Fruit fly (Drosophila melanogaster) whole organism, embryonic: ENCODE measurements around the gene RpL14.
A peak's percentile ranks its signal among the peaks of the same experiment; 100 is the strongest.

ENCODE experiments used
- ATbp ChIP-seq: fragments of 200-800 bp; sonication (Bioruptor generic); optimal IDR thresholded peaks from 2 replicates; lab custom pipeline; 2017; ENCODE audit warnings: missing biosample characterization, mild to moderate bottlenecking, missing genetic modification characterization, missing genetic modification reagents
- Abd-B ChIP-seq: fragments of 200-800 bp; sonication (Bioruptor generic); optimal IDR thresholded peaks from 2 replicates; lab custom pipeline; 2018; ENCODE audit warnings: missing biosample characterization, mild to moderate bottlenecking, missing genetic modification characterization, moderate library complexity
- Antp ChIP-seq: fragments of 200-800 bp; sonication (Bioruptor generic); optimal IDR thresholded peaks from 3 replicates; lab custom pipeline; 2016; ENCODE audit warnings: missing biosample characterization, missing genetic modification characterization
- Asciz ChIP-seq: fragments of 200-800 bp; sonication (Bioruptor generic); optimal IDR thresholded peaks from 2 replicates; lab custom pipeline; 2017; ENCODE audit warnings: missing biosample characterization, mild to moderate bottlenecking, missing genetic modification characterization, missing genetic modification reagents
- Blimp-1 ChIP-seq: fragments of 200-800 bp; sonication (Bioruptor generic); optimal IDR thresholded peaks from 3 replicates; lab custom pipeline; 2018; ENCODE audit warnings: missing biosample characterization, missing genetic modification characterization, mild to moderate bottlenecking, moderate library complexity, missing genetic modification reagents
- CG14667 ChIP-seq: fragments of 200-800 bp; sonication (Bioruptor generic); IDR thresholded peaks from 2 replicates; pipeline ENCODE4 v1.3.6; 2022; ENCODE audit warnings: missing biosample characterization, missing genetic modification characterization
- CG15479 ChIP-seq: fragments of 200-800 bp; sonication (Bioruptor generic); optimal IDR thresholded peaks from 3 replicates; lab custom pipeline; 2019; ENCODE audit warnings: missing biosample characterization, mild to moderate bottlenecking, missing genetic modification characterization, moderate library complexity
- CG16813 ChIP-seq: fragments of 200-800 bp; sonication (Bioruptor generic); IDR thresholded peaks from 3 replicates; pipeline ENCODE4 v1.3.6; 2022; ENCODE audit warnings: missing biosample characterization, missing genetic modification characterization; ENCODE audit not compliant: partially characterized antibody
- CG16815 ChIP-seq: fragments of 200-800 bp; sonication (Bioruptor generic); optimal IDR thresholded peaks from 3 replicates; lab custom pipeline; 2017; ENCODE audit warnings: missing biosample characterization, mild to moderate bottlenecking, missing genetic modification characterization
- CG17359 ChIP-seq: fragments of 200-800 bp; sonication (Bioruptor generic); optimal IDR thresholded peaks from 3 replicates; lab custom pipeline; 2018; ENCODE audit warnings: missing biosample characterization, mild to moderate bottlenecking, missing genetic modification characterization, moderate library complexity
- CG17802 ChIP-seq: fragments of 200-800 bp; sonication (Bioruptor generic); optimal IDR thresholded peaks from 2 replicates; lab custom pipeline; 2018; ENCODE audit warnings: missing biosample characterization, mild to moderate bottlenecking, missing genetic modification characterization, moderate library complexity
- CG17829 ChIP-seq: fragments of 200-800 bp; optimal IDR thresholded peaks from 2 replicates; lab custom pipeline; 2019; ENCODE audit warnings: missing biosample characterization, mild to moderate bottlenecking, missing genetic modification characterization, moderate library complexity
- CG30020 ChIP-seq: fragments of 200-800 bp; optimal IDR thresholded peaks from 2 replicates; lab custom pipeline; 2019; ENCODE audit warnings: missing biosample characterization, mild to moderate bottlenecking, missing genetic modification characterization, moderate library complexity
- CG32767 ChIP-seq: fragments of 200-800 bp; sonication (Bioruptor generic); IDR thresholded peaks from 2 replicates; pipeline ENCODE4 v1.3.6; 2022; ENCODE audit warnings: missing biosample characterization, missing genetic modification characterization
- CG3407 ChIP-seq: fragments of 200-800 bp; sonication (Bioruptor generic); optimal IDR thresholded peaks from 2 replicates; lab custom pipeline; 2018; ENCODE audit warnings: missing biosample characterization, mild to moderate bottlenecking, missing genetic modification characterization
- CG3995 ChIP-seq: fragments of 200-800 bp; sonication (Bioruptor generic); optimal IDR thresholded peaks from 3 replicates; lab custom pipeline; 2016; ENCODE audit warnings: missing biosample characterization, missing genetic modification characterization
- CG4730 ChIP-seq: fragments of 200-800 bp; sonication (Bioruptor generic); IDR thresholded peaks from 2 replicates; pipeline ENCODE4 v1.3.6; 2022; ENCODE audit warnings: missing biosample characterization, missing genetic modification characterization
- CG7745 ChIP-seq: fragments of 200-800 bp; sonication (Bioruptor generic); optimal IDR thresholded peaks from 2 replicates; lab custom pipeline; 2018; ENCODE audit warnings: missing biosample characterization, mild to moderate bottlenecking, missing genetic modification characterization, moderate library complexity
- CG8290 ChIP-seq, 3 experiments: fragments of 200-800 bp; sonication (Bioruptor generic); optimal IDR thresholded peaks; 2 replicates each; lab custom pipeline; 2016 to 2019; ENCODE audit warnings: missing biosample characterization in 3 of 3, missing genetic modification characterization in 3 of 3, mild to moderate bottlenecking in 2 of 3, moderate library complexity in 1 of 3
- CG8944 ChIP-seq: fragments of 200-800 bp; sonication (Bioruptor generic); optimal IDR thresholded peaks from 3 replicates; lab custom pipeline; 2016; ENCODE audit warnings: missing biosample characterization, missing genetic modification characterization
- CrebB ChIP-seq: fragments of 200-800 bp; sonication (Bioruptor generic); optimal IDR thresholded peaks from 3 replicates; lab custom pipeline; 2018; ENCODE audit warnings: missing biosample characterization, mild to moderate bottlenecking, missing genetic modification characterization
- Dll ChIP-seq: fragments of 200-800 bp; sonication (Bioruptor generic); IDR thresholded peaks from 4 replicates; pipeline ENCODE4 v1.3.6; 2022; ENCODE audit warnings: missing biosample characterization, missing genetic modification characterization; ENCODE audit not compliant: partially characterized antibody
- Dref ChIP-seq: fragments of 200-800 bp; sonication (Bioruptor generic); IDR thresholded peaks from 2 replicates; pipeline ENCODE4 v1.3.6; 2022; ENCODE audit warnings: missing biosample characterization, missing genetic modification characterization
- H15 ChIP-seq: fragments of 200-800 bp; sonication (Bioruptor generic); IDR thresholded peaks from 3 replicates; pipeline ENCODE4 v1.3.6; 2022; ENCODE audit warnings: missing biosample characterization, missing genetic modification characterization
- HHEX ChIP-seq: fragments of 200-800 bp; sonication (Bioruptor generic); optimal IDR thresholded peaks from 3 replicates; lab custom pipeline; 2017; ENCODE audit warnings: missing biosample characterization, mild to moderate bottlenecking, missing genetic modification characterization, missing genetic modification reagents
- Hr51 ChIP-seq, 2 experiments: fragments of 200-800 bp; sonication (Bioruptor generic); optimal IDR thresholded peaks; 2 replicates in 1 of 2; 3 replicates in 1 of 2; lab custom pipeline; 2016 to 2018; ENCODE audit warnings: missing biosample characterization in 2 of 2, missing genetic modification characterization in 2 of 2, mild to moderate bottlenecking in 1 of 2, moderate library complexity in 1 of 2
- Lhr ChIP-seq: fragments of 200-800 bp; sonication (Bioruptor generic); optimal IDR thresholded peaks from 3 replicates; lab custom pipeline; 2017; ENCODE audit warnings: mild to moderate bottlenecking, missing biosample characterization, missing genetic modification reagents, missing genetic modification characterization
- MESR4 ChIP-seq: fragments of 200-800 bp; sonication (Bioruptor generic); optimal IDR thresholded peaks from 2 replicates; lab custom pipeline; 2018; ENCODE audit warnings: missing biosample characterization, mild to moderate bottlenecking, missing genetic modification characterization, moderate library complexity
- Opbp ChIP-seq: fragments of 200-800 bp; sonication (Bioruptor generic); IDR thresholded peaks from 3 replicates; pipeline ENCODE4 v1.3.6; 2022; ENCODE audit warnings: missing biosample characterization, missing genetic modification characterization; ENCODE audit not compliant: partially characterized antibody
- Poxn ChIP-seq: fragments of 200-800 bp; sonication (Bioruptor generic); IDR thresholded peaks from 2 replicates; pipeline ENCODE4 v1.3.6; 2022; ENCODE audit warnings: missing biosample characterization, missing genetic modification characterization
- Taf1 ChIP-seq: fragments of 200-800 bp; sonication (Bioruptor generic); IDR thresholded peaks from 2 replicates; pipeline ENCODE4 v1.3.6; 2022; ENCODE audit warnings: missing biosample characterization, missing genetic modification characterization
- al ChIP-seq: fragments of 200-800 bp; sonication (Bioruptor generic); IDR thresholded peaks from 2 replicates; pipeline ENCODE4 v1.3.6; 2022; ENCODE audit warnings: missing biosample characterization, missing genetic modification characterization
- amos ChIP-seq: fragments of 200-800 bp; sonication (Bioruptor generic); IDR thresholded peaks from 2 replicates; pipeline ENCODE4 v1.3.6; 2022; ENCODE audit warnings: missing biosample characterization, missing genetic modification characterization; ENCODE audit not compliant: partially characterized antibody
- ara ChIP-seq: fragments of 200-800 bp; sonication (Bioruptor generic); IDR thresholded peaks from 2 replicates; pipeline ENCODE4 v1.3.6; 2022; ENCODE audit warnings: missing biosample characterization, missing genetic modification characterization
- br ChIP-seq: fragments of >200 bp; optimal IDR thresholded peaks from 2 replicates; lab custom pipeline; 2017
- bsh ChIP-seq, 2 experiments: fragments of 200-800 bp; sonication (Bioruptor generic); optimal IDR thresholded peaks; 2 replicates each; lab custom pipeline; 2017 to 2018; ENCODE audit warnings: mild to moderate bottlenecking in 2 of 2, missing biosample characterization in 2 of 2, missing genetic modification characterization in 2 of 2, moderate library complexity in 1 of 2
- cas ChIP-seq: fragments of 200-800 bp; sonication (Bioruptor generic); IDR thresholded peaks from 2 replicates; pipeline ENCODE4 v1.3.6; 2022; ENCODE audit warnings: missing biosample characterization, missing genetic modification characterization
- dan ChIP-seq: fragments of 200-800 bp; sonication (Bioruptor generic); IDR thresholded peaks from 2 replicates; pipeline ENCODE4 v1.3.6; 2022; ENCODE audit warnings: missing biosample characterization, missing genetic modification characterization
- gsb-n ChIP-seq: fragments of 200-800 bp; sonication (Bioruptor generic); optimal IDR thresholded peaks from 3 replicates; lab custom pipeline; 2018; ENCODE audit warnings: missing biosample characterization, mild to moderate bottlenecking, missing genetic modification characterization
- insv ChIP-seq, 2 experiments: fragments of 200-800 bp; sonication (Bioruptor generic); optimal IDR thresholded peaks; 3 replicates each; lab custom pipeline; 2016 to 2018; ENCODE audit warnings: missing biosample characterization in 2 of 2, missing genetic modification characterization in 2 of 2
- kni ChIP-seq: fragments of 200-800 bp; sonication (Bioruptor generic); optimal IDR thresholded peaks from 3 replicates; lab custom pipeline; 2017; ENCODE audit warnings: mild to moderate bottlenecking, missing biosample characterization, missing genetic modification reagents, missing genetic modification characterization
- onecut ChIP-seq: fragments of 200-800 bp; sonication (Bioruptor generic); IDR thresholded peaks from 2 replicates; pipeline ENCODE4 v1.3.6; 2022; ENCODE audit warnings: missing biosample characterization, missing genetic modification characterization
- peb ChIP-seq: fragments of 200-800 bp; sonication (Bioruptor generic); IDR thresholded peaks from 2 replicates; pipeline ENCODE4 v1.3.6; 2022; ENCODE audit warnings: missing biosample characterization, missing genetic modification characterization
- ranshi ChIP-seq: fragments of 200-800 bp; sonication (Bioruptor generic); IDR thresholded peaks from 2 replicates; pipeline ENCODE4 v1.3.6; 2022; ENCODE audit warnings: missing biosample characterization, missing genetic modification characterization
- schlank ChIP-seq: fragments of 200-800 bp; sonication (Bioruptor generic); optimal IDR thresholded peaks from 2 replicates; lab custom pipeline; 2018; ENCODE audit warnings: missing biosample characterization, mild to moderate bottlenecking, missing genetic modification characterization
- sug ChIP-seq: fragments of 200-800 bp; optimal IDR thresholded peaks from 2 replicates; lab custom pipeline; 2019; ENCODE audit warnings: missing biosample characterization, mild to moderate bottlenecking, missing genetic modification characterization, moderate library complexity
- tap ChIP-seq: fragments of 200-800 bp; optimal IDR thresholded peaks from 3 replicates; lab custom pipeline; 2019; ENCODE audit warnings: missing biosample characterization, mild to moderate bottlenecking, missing genetic modification characterization, moderate library complexity
- unc-4 ChIP-seq: fragments of 200-800 bp; sonication (Bioruptor generic); IDR thresholded peaks from 2 replicates; pipeline ENCODE4 v1.3.6; 2022; ENCODE audit warnings: missing biosample characterization, missing genetic modification characterization; ENCODE audit not compliant: partially characterized antibody
- wek ChIP-seq: fragments of 200-800 bp; sonication (Bioruptor generic); optimal IDR thresholded peaks from 3 replicates; lab custom pipeline; 2018; ENCODE audit warnings: missing biosample characterization, mild to moderate bottlenecking, missing genetic modification characterization, moderate library complexity

RpL14 gene

dm6 chr3L:8623702-8624421 lies 23.1 kb downstream of the RpL14 start, which contains the start of the genes GAPsec and Zasp66 (continued):
- TF ChIP-seq Abd-B (GFP tag; lab: Kevin White, UChicago) (no peak), onecut (no peak), gsb-n (tag; lab: Kevin White, UChicago) (no peak), Taf1 (GFP tag; lab: Robert Waterston, UW) (no peak), CG8290 (GFP tag; optimal IDR thresholded peaks at IDR 0.05; lab: Kevin White, UChicago) (no peak), CG8290 (tag; optimal IDR thresholded peaks at IDR 0.05; lab: Kevin White, UChicago) (no peak), Asciz (no peak), sug (tag; lab: Kevin White, UChicago) (no peak), CG14667 (GFP tag; lab: Robert Waterston, UW) (no peak), Opbp (GFP tag; lab: Robert Waterston, UW) (0 out of 3 replicates have a peak, but pooled peaks have one; percentile 31), CG17829 (tag; lab: Kevin White, UChicago) (no peak), ara (GFP tag; lab: Robert Waterston, UW) (no peak), Blimp-1 (GFP tag; lab: Kevin White, UChicago) (no peak), CG15479 (GFP tag; lab: Kevin White, UChicago) (no peak), CG30020 (tag; lab: Kevin White, UChicago) (no peak), CG7745 (no peak), CG16813 (GFP tag; lab: Robert Waterston, UW) (peak; percentile 33; the same call in 2 of the 3 replicates), H15 (GFP tag; lab: Robert Waterston, UW) (no peak), unc-4 (GFP tag; lab: Robert Waterston, UW) (peak; percentile 34; the same call in 1 of the 2 replicates), ranshi (GFP tag; lab: Robert Waterston, UW) (no peak), Hr51 (GFP tag; optimal IDR thresholded peaks at IDR 0.05; lab: Kevin White, UChicago) (no peak), Antp (no peak), CG3407 (GFP tag; lab: Kevin White, UChicago) (no peak), Lhr (GFP tag; lab: Kevin White, UChicago) (no peak), Dll (peak; percentile 63; the same call in 2 of the 4 replicates), peb (GFP tag; lab: Robert Waterston, UW) (no peak), insv (GFP tag; optimal IDR thresholded peaks at IDR 0.05; lab: Kevin White, UChicago) (no peak), CG17802 (tag; lab: Kevin White, UChicago) (no peak), CG4730 (no peak), CrebB (tag; lab: Kevin White, UChicago) (no peak), al (GFP tag; lab: Robert Waterston, UW) (no peak), schlank (tag; lab: Kevin White, UChicago) (no peak), CG3995 (GFP tag; lab: Kevin White, UChicago) (no peak), Poxn (GFP tag; lab: Robert Waterston, UW) (no peak), HHEX (GFP tag; lab: Kevin White, UChicago) (no peak), amos (GFP tag; lab: Robert Waterston, UW) (peak; percentile 49), MESR4 (GFP tag; lab: Kevin White, UChicago) (peak; percentile 42), tap (tag; lab: Kevin White, UChicago) (no peak), bsh (GFP tag; optimal IDR thresholded peaks at IDR 0.05; lab: Kevin White, UChicago) (no peak), dan (no peak), cas (GFP tag; lab: Robert Waterston, UW) (no peak), CG8944 (no peak), CG17359 (tag; lab: Kevin White, UChicago) (no peak), Dref (GFP tag; lab: Robert Waterston, UW) (peak; percentile 80), CG32767 (GFP tag; lab: Robert Waterston, UW) (no peak), ATbp (GFP tag; lab: Kevin White, UChicago) (no peak), CG16815 (GFP tag; lab: Kevin White, UChicago) (no peak), wek (GFP tag; lab: Kevin White, UChicago) (no peak), kni (GFP tag; lab: Kevin White, UChicago) (no peak), br (lab: Kevin White, UChicago) (no peak)
